Worm (Caenorhabditis elegans) whole organism, L2 larva: ENCODE data around the gene madf-1.

Experiments used
- alr-1 ChIP-seq: fragments of 150-350 bp; optimal IDR thresholded peaks from 2 replicates; lab custom pipeline; 2014; ENCODE audit warnings: missing biosample characterization, missing genetic modification characterization
- ceh-82 ChIP-seq: fragments of 150-350 bp; optimal IDR thresholded peaks from 2 replicates; lab custom pipeline; 2014; ENCODE audit warnings: missing biosample characterization, missing genetic modification characterization
- lin-13 ChIP-seq: fragments of 150-350 bp; optimal IDR thresholded peaks from 2 replicates; lab custom pipeline; 2014; ENCODE audit warnings: missing biosample characterization, missing genetic modification reagents, missing genetic modification characterization
- lin-39 ChIP-seq: fragments of 150-350 bp; optimal IDR thresholded peaks from 2 replicates; lab custom pipeline; 2014; ENCODE audit warnings: missing biosample characterization, missing genetic modification reagents, missing genetic modification characterization
- lsy-2 ChIP-seq, 2 experiments: fragments of 150-350 bp in 1 of 2; sonication (generic microtip) in 1 of 2; optimal IDR thresholded peaks; 2 replicates each; lab custom pipeline; 2014 to 2017; ENCODE audit warnings: missing biosample characterization in 2 of 2, missing genetic modification characterization in 2 of 2
- nhr-23 ChIP-seq: fragments of 150-350 bp; optimal IDR thresholded peaks from 2 replicates; lab custom pipeline; 2014; ENCODE audit warnings: missing biosample characterization, missing genetic modification reagents, missing genetic modification characterization
- nhr-237 ChIP-seq: fragments of 150-350 bp; optimal IDR thresholded peaks from 2 replicates; lab custom pipeline; 2014; ENCODE audit warnings: missing biosample characterization, missing genetic modification characterization
- nhr-77 ChIP-seq: fragments of 150-350 bp; optimal IDR thresholded peaks from 2 replicates; lab custom pipeline; 2014; ENCODE audit warnings: missing biosample characterization, missing genetic modification characterization
- snpc-4 ChIP-seq: fragments of 150-350 bp; optimal IDR thresholded peaks from 2 replicates; lab custom pipeline; 2014; ENCODE audit warnings: missing biosample characterization, missing genetic modification characterization

DNA sequence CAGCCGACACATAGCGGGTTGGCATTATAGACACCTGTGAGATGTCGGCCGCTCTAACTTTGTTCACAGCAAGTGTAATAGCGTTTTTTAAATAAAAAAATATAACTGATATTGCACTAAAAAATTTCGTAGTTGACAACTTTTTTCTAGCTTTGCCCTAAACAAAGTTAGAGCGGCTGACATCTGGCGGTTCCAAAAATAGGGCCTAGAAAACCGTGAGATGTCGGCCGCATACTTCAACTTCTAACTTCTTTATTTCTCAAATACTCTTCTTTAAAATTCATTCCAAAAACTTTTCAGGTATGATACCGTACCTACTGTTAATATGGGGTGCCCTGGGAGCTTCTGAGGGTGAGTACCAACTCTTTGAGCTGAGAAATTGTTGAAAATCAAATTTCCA lies 26.9 kb upstream of the madf-1 start, which contains the start of gene Y55F3BR.2:
- TF ChIP-seq lsy-2 (tag; optimal IDR thresholded peaks at IDR 0.05; lab: Kevin White, UChicago) = no peak
- TF ChIP-seq nhr-237 = no peak
- no peak for TF ChIP-seq lin-13
- TF ChIP-seq alr-1 (tag; lab: Kevin White, UChicago) = no peak
- TF ChIP-seq nhr-77 (tag; lab: Kevin White, UChicago) = no peak
- TF ChIP-seq snpc-4 (tag; lab: Kevin White, UChicago) = no peak
- TF ChIP-seq nhr-23 (tag; lab: Kevin White, UChicago) = no peak
- no peak for TF ChIP-seq ceh-82
- TF ChIP-seq lin-39 = no peak
